Fruit fly (Drosophila melanogaster): ENCODE measurements around the gene mld.

Gene mld

dm6 chr3R:24562323-24563025, 23.0 kb upstream of the mld start:
- no peak for TF ChIP-seq psq (optimal IDR thresholded peaks at IDR 0.05)
- no peak for TF ChIP-seq pan (optimal IDR thresholded peaks at IDR 0.05)
- no peak for TF ChIP-seq Dll (optimal IDR thresholded peaks at IDR 0.05)
- no peak for TF ChIP-seq CG8478 (optimal IDR thresholded peaks at IDR 0.05)
- TF ChIP-seq usp (GFP tag; optimal IDR thresholded peaks at IDR 0.05) = no peak
- TF ChIP-seq EcR (GFP tag; optimal IDR thresholded peaks at IDR 0.05) = no peak

dm6 chr3R:24563039-24563825, 22.2 kb upstream of the mld start:
- no peak for TF ChIP-seq usp (GFP tag; optimal IDR thresholded peaks at IDR 0.05)
- TF ChIP-seq psq (optimal IDR thresholded peaks at IDR 0.05) = no peak
- TF ChIP-seq CG8478 (optimal IDR thresholded peaks at IDR 0.05) = no peak
- TF ChIP-seq pan (optimal IDR thresholded peaks at IDR 0.05) = no peak

dm6 chr3R:24564191-24564798, 21.2 kb upstream of the mld start:
- TF ChIP-seq Dll (optimal IDR thresholded peaks at IDR 0.05) (no peak), pan (optimal IDR thresholded peaks at IDR 0.05) (no peak), psq (optimal IDR thresholded peaks at IDR 0.05) (no peak), EcR (GFP tag; optimal IDR thresholded peaks at IDR 0.05) (no peak), usp (GFP tag; optimal IDR thresholded peaks at IDR 0.05) (no peak), CG8478 (optimal IDR thresholded peaks at IDR 0.05) (no peak)

dm6 chr3R:24564799-24565344, 20.6 kb upstream of the mld start:
- TF ChIP-seq EcR (GFP tag; optimal IDR thresholded peaks at IDR 0.05) = no peak
- TF ChIP-seq CG8478 (optimal IDR thresholded peaks at IDR 0.05) = no peak
- TF ChIP-seq Dll (optimal IDR thresholded peaks at IDR 0.05) = no peak

- TF ChIP-seq EcR (GFP tag; optimal IDR thresholded peaks at IDR 0.05) = no peak
- no peak for TF ChIP-seq pan (optimal IDR thresholded peaks at IDR 0.05)
These were observed 19.7 kb upstream of the mld start for dm6 chr3R:24565748-24566239.

- TF ChIP-seq usp (GFP tag; optimal IDR thresholded peaks at IDR 0.05) = no peak
- no peak for TF ChIP-seq CG8478 (optimal IDR thresholded peaks at IDR 0.05)
- no peak for TF ChIP-seq psq (optimal IDR thresholded peaks at IDR 0.05)
- TF ChIP-seq Dll (optimal IDR thresholded peaks at IDR 0.05) = no peak
- no peak for TF ChIP-seq EcR (GFP tag; optimal IDR thresholded peaks at IDR 0.05)
- TF ChIP-seq pan (optimal IDR thresholded peaks at IDR 0.05) = no peak
These were observed 18.6 kb upstream of the mld start for dm6 chr3R:24566756-24567426.

- no peak for TF ChIP-seq psq (optimal IDR thresholded peaks at IDR 0.05)
- no peak for TF ChIP-seq EcR (GFP tag; optimal IDR thresholded peaks at IDR 0.05)
- TF ChIP-seq usp (GFP tag; optimal IDR thresholded peaks at IDR 0.05) = no peak
- TF ChIP-seq CG8478 (optimal IDR thresholded peaks at IDR 0.05) = no peak
- no peak for TF ChIP-seq pan (optimal IDR thresholded peaks at IDR 0.05)
- no peak for TF ChIP-seq Dll (optimal IDR thresholded peaks at IDR 0.05)
These were observed 18.1 kb upstream of the mld start for dm6 chr3R:24567427-24567771.

- TF ChIP-seq CG8478 (optimal IDR thresholded peaks at IDR 0.05) = no peak
- no peak for TF ChIP-seq EcR (GFP tag; optimal IDR thresholded peaks at IDR 0.05)
- no peak for TF ChIP-seq pan (optimal IDR thresholded peaks at IDR 0.05)
- TF ChIP-seq Dll (optimal IDR thresholded peaks at IDR 0.05) = no peak
- TF ChIP-seq psq (optimal IDR thresholded peaks at IDR 0.05) = no peak
- no peak for TF ChIP-seq usp (GFP tag; optimal IDR thresholded peaks at IDR 0.05)
These were observed 17.1 kb upstream of the mld start for dm6 chr3R:24568251-24568932.

- no peak for TF ChIP-seq EcR (GFP tag; optimal IDR thresholded peaks at IDR 0.05)
- no peak for TF ChIP-seq CG8478 (optimal IDR thresholded peaks at IDR 0.05)
- no peak for TF ChIP-seq psq (optimal IDR thresholded peaks at IDR 0.05)
- no peak for TF ChIP-seq Dll (optimal IDR thresholded peaks at IDR 0.05)
- no peak for TF ChIP-seq usp (GFP tag; optimal IDR thresholded peaks at IDR 0.05)
- no peak for TF ChIP-seq pan (optimal IDR thresholded peaks at IDR 0.05)
These were observed 15.6 kb upstream of the mld start for dm6 chr3R:24569669-24570349.

dm6 chr3R:24571386-24572124, 13.9 kb upstream of the mld start:
- no peak for TF ChIP-seq pan (optimal IDR thresholded peaks at IDR 0.05)
- no peak for TF ChIP-seq usp (GFP tag; optimal IDR thresholded peaks at IDR 0.05)
- no peak for TF ChIP-seq Dll (optimal IDR thresholded peaks at IDR 0.05)

Data from whole organism.